Worm (Caenorhabditis elegans) whole organism, L4 larva: ENCODE results near the gene clpr-2.

Experiments
- F26F4.8 ChIP-seq: fragments of 200-800 bp; sonication (Bioruptor generic); conservative IDR thresholded peaks from 2 replicates; pipeline ENCODE4 v1.3.6; 2022; ENCODE audit warnings: missing genetic modification characterization, missing compliant biosample characterization
- R02D3.7 ChIP-seq: fragments of 150-350 bp; sonication (generic microtip); optimal IDR thresholded peaks from 3 replicates; lab custom pipeline; 2014; ENCODE audit warnings: missing biosample characterization, missing genetic modification characterization
- T26A8.4 ChIP-seq: fragments of 200-800 bp; sonication (Bioruptor generic); IDR thresholded peaks from 2 replicates; pipeline ENCODE4 v1.3.6; 2022; ENCODE audit warnings: missing genetic modification characterization, missing compliant biosample characterization
- Y5F2A.4 ChIP-seq: fragments of 200-800 bp; sonication (Bioruptor generic); optimal IDR thresholded peaks from 2 replicates; lab custom pipeline; 2018; ENCODE audit warnings: mild to moderate bottlenecking, missing genetic modification characterization, missing compliant biosample characterization
- ceh-44 ChIP-seq: fragments of 200-800 bp; sonication (Bioruptor generic); IDR thresholded peaks from 2 replicates; pipeline ENCODE4 v1.3.6; 2022; ENCODE audit warnings: missing genetic modification reagents, missing genetic modification characterization, missing compliant biosample characterization
- daf-16 ChIP-seq, 3 experiments: sonication (generic microtip); optimal IDR thresholded peaks; 2 replicates each; lab custom pipeline; 2016 to 2017; ENCODE audit warnings: missing genetic modification characterization in 3 of 3, missing genetic modification reagents in 3 of 3, mild to moderate bottlenecking in 2 of 3, missing compliant biosample characterization in 2 of 3, missing biosample characterization in 1 of 3, moderate library complexity in 1 of 3
- daf-19 ChIP-seq: fragments of 200-800 bp; sonication (Bioruptor generic); conservative IDR thresholded peaks from 2 replicates; pipeline ENCODE4 v1.3.6; 2022; ENCODE audit warnings: missing genetic modification characterization, missing compliant biosample characterization
- dmd-9 ChIP-seq: fragments of 200-800 bp; sonication (Bioruptor generic); IDR thresholded peaks from 2 replicates; pipeline ENCODE4 v1.3.6; 2022; ENCODE audit warnings: missing genetic modification reagents, missing genetic modification characterization, missing compliant biosample characterization
- dve-1 ChIP-seq: sonication (generic microtip); optimal IDR thresholded peaks from 2 replicates; lab custom pipeline; 2017; ENCODE audit warnings: antibody characterized with exemption, mild to moderate bottlenecking, missing genetic modification characterization, missing compliant biosample characterization; ENCODE audit not compliant: insufficient read depth
- egl-43 ChIP-seq: fragments of 200-800 bp; sonication (Bioruptor generic); IDR thresholded peaks from 2 replicates; pipeline ENCODE4 v1.3.6; 2022; ENCODE audit warnings: missing genetic modification reagents, missing genetic modification characterization, missing compliant biosample characterization
- fkh-10 ChIP-seq: fragments of 150-350 bp; optimal IDR thresholded peaks from 2 replicates; lab custom pipeline; 2014; ENCODE audit warnings: missing biosample characterization, missing genetic modification reagents, missing genetic modification characterization
- gei-8 ChIP-seq: fragments of 200-800 bp; sonication (Bioruptor generic); optimal IDR thresholded peaks from 2 replicates; lab custom pipeline; 2018; ENCODE audit warnings: mild to moderate bottlenecking, missing genetic modification characterization, missing compliant biosample characterization
- hlh-11 ChIP-seq: fragments of 200-800 bp; sonication (Bioruptor generic); optimal IDR thresholded peaks from 2 replicates; lab custom pipeline; 2018; ENCODE audit warnings: mild to moderate bottlenecking, missing genetic modification characterization, missing compliant biosample characterization
- hmg-1.1 ChIP-seq: fragments of 200-800 bp; sonication (Bioruptor generic); IDR thresholded peaks from 2 replicates; pipeline ENCODE4 v1.3.6; 2022; ENCODE audit warnings: missing genetic modification reagents, missing genetic modification characterization, missing compliant biosample characterization
- lin-1 ChIP-seq: fragments of 200-800 bp; sonication (Bioruptor generic); IDR thresholded peaks from 2 replicates; pipeline ENCODE4 v1.3.6; 2022; ENCODE audit warnings: missing genetic modification reagents, missing genetic modification characterization, missing compliant biosample characterization
- lin-13 ChIP-seq: fragments of 150-350 bp; optimal IDR thresholded peaks from 2 replicates; lab custom pipeline; 2014; ENCODE audit warnings: missing biosample characterization, missing genetic modification reagents, missing genetic modification characterization
- lir-3 ChIP-seq: sonication (generic microtip); optimal IDR thresholded peaks from 2 replicates; lab custom pipeline; 2016; ENCODE audit warnings: mild to moderate bottlenecking, missing genetic modification characterization, missing compliant biosample characterization
- madf-5 ChIP-seq, 2 experiments: fragments of 200-800 bp; sonication (Bioruptor generic); IDR thresholded peaks; 2 replicates each; pipeline ENCODE4 v1.3.6; 2022; ENCODE audit warnings: missing compliant biosample characterization in 2 of 2, missing genetic modification characterization in 2 of 2
- mep-1 ChIP-seq: fragments of 150-350 bp; sonication (generic microtip); optimal IDR thresholded peaks from 3 replicates; lab custom pipeline; 2014; ENCODE audit warnings: missing biosample characterization, missing genetic modification characterization
- mes-2 ChIP-seq: sonication (generic microtip); optimal IDR thresholded peaks from 2 replicates; lab custom pipeline; 2016; ENCODE audit warnings: missing genotype, mild to moderate bottlenecking, missing genetic modification characterization, missing compliant biosample characterization; ENCODE audit not compliant: poor library complexity, severe bottlenecking
- mxl-2 ChIP-seq: fragments of 200-800 bp; sonication (Bioruptor generic); conservative IDR thresholded peaks from 2 replicates; pipeline ENCODE4 v1.3.6; 2022; ENCODE audit warnings: missing genetic modification reagents, missing genetic modification characterization, missing compliant biosample characterization
- mxl-3 ChIP-seq: fragments of 200-800 bp; sonication (Bioruptor generic); optimal IDR thresholded peaks from 2 replicates; lab custom pipeline; 2018; ENCODE audit warnings: mild to moderate bottlenecking, missing genetic modification characterization, missing compliant biosample characterization
- nhr-102 ChIP-seq: sonication (generic microtip); optimal IDR thresholded peaks from 2 replicates; lab custom pipeline; 2016; ENCODE audit warnings: mild to moderate bottlenecking, missing genetic modification characterization, moderate library complexity, missing compliant biosample characterization
- nhr-11 ChIP-seq: fragments of 150-350 bp; optimal IDR thresholded peaks from 2 replicates; lab custom pipeline; 2014; ENCODE audit warnings: missing biosample characterization, missing genetic modification characterization
- nhr-111 ChIP-seq: fragments of 200-800 bp; sonication (Bioruptor generic); optimal IDR thresholded peaks from 2 replicates; lab custom pipeline; 2018; ENCODE audit warnings: mild to moderate bottlenecking, missing genetic modification characterization, missing compliant biosample characterization
- nhr-28 ChIP-seq: fragments of 150-350 bp; optimal IDR thresholded peaks from 2 replicates; lab custom pipeline; 2014; ENCODE audit warnings: missing biosample characterization, missing genetic modification characterization
- nhr-41 ChIP-seq: fragments of 200-800 bp; sonication (Bioruptor generic); IDR thresholded peaks from 2 replicates; pipeline ENCODE4 v1.3.6; 2022; ENCODE audit warnings: missing genetic modification reagents, missing genetic modification characterization, missing compliant biosample characterization
- nhr-48 ChIP-seq: sonication (generic microtip); optimal IDR thresholded peaks from 2 replicates; lab custom pipeline; 2016; ENCODE audit warnings: mild to moderate bottlenecking, missing genetic modification characterization, missing compliant biosample characterization
- nhr-77 ChIP-seq: fragments of 150-350 bp; optimal IDR thresholded peaks from 2 replicates; lab custom pipeline; 2014; ENCODE audit warnings: missing biosample characterization, missing genetic modification characterization
- pha-4 ChIP-seq, 2 experiments: fragments of 150-350 bp in 1 of 2; fragments of 200-800 bp in 1 of 2; sonication (Bioruptor generic) in 1 of 2; IDR thresholded peaks in 1 of 2; optimal IDR thresholded peaks in 1 of 2; 2 replicates each; pipeline versions ENCODE4 v1.3.6 to Lab custom; 2014 to 2022; ENCODE audit warnings: missing genetic modification characterization in 2 of 2, missing genetic modification reagents in 2 of 2, missing biosample characterization in 1 of 2, missing compliant biosample characterization in 1 of 2
- rbr-2 ChIP-seq: sonication (generic microtip); optimal IDR thresholded peaks from 2 replicates; lab custom pipeline; 2016; ENCODE audit warnings: missing genotype, missing genetic modification characterization, missing compliant biosample characterization
- set-16 ChIP-seq: fragments of 200-800 bp; sonication (Bioruptor generic); IDR thresholded peaks from 2 replicates; pipeline ENCODE4 v1.3.6; 2022; ENCODE audit warnings: missing genetic modification reagents, missing genetic modification characterization, missing compliant biosample characterization
- snpc-1.2 ChIP-seq: fragments of 200-800 bp; sonication (Bioruptor generic); IDR thresholded peaks from 2 replicates; pipeline ENCODE4 v1.3.6; 2022; ENCODE audit warnings: missing genetic modification reagents, missing genetic modification characterization, missing compliant biosample characterization
- tra-1 ChIP-seq: fragments of 200-800 bp; sonication (Bioruptor generic); IDR thresholded peaks from 2 replicates; pipeline ENCODE4 v1.3.6; 2022; ENCODE audit warnings: missing genetic modification reagents, missing genetic modification characterization, missing compliant biosample characterization
- unc-62 ChIP-seq, 3 experiments: fragments of 150-350 bp in 1 of 3; sonication (generic microtip); optimal IDR thresholded peaks in 2 of 3; peaks in 1 of 3; 1 replicate in 1 of 3; 2 replicates in 2 of 3; lab custom pipeline; 2014 to 2017; ENCODE audit warnings: missing biosample characterization in 3 of 3, missing genetic modification characterization in 3 of 3, missing genetic modification reagents in 3 of 3, missing genotype in 1 of 3
- zag-1 ChIP-seq: fragments of 150-350 bp; optimal IDR thresholded peaks from 2 replicates; lab custom pipeline; 2014; ENCODE audit warnings: missing biosample characterization, missing genetic modification characterization
- zip-11 ChIP-seq: fragments of 200-800 bp; sonication (Bioruptor generic); IDR thresholded peaks from 2 replicates; pipeline ENCODE4 v1.3.6; 2022; ENCODE audit warnings: missing genetic modification characterization, missing compliant biosample characterization
- zip-2 ChIP-seq: fragments of 150-350 bp; optimal IDR thresholded peaks from 2 replicates; lab custom pipeline; 2014; ENCODE audit warnings: missing biosample characterization, missing genetic modification characterization
- ztf-7 ChIP-seq: fragments of 150-350 bp; optimal IDR thresholded peaks from 2 replicates; lab custom pipeline; 2014; ENCODE audit warnings: missing biosample characterization, missing genetic modification characterization

Gene clpr-2

ce11 chrII:1258634-1259033 lies at the start of gene clpr-2:
Gene clpr-2, plus strand, starts transcription at chrII:1258934.
- TF ChIP-seq mxl-3 (GFP tag; lab: Kevin White, UChicago) (no peak), fkh-10 (GFP tag; lab: Kevin White, UChicago) (no peak)
- TF ChIP-seq, all 104 proteins: peak for 0

ce11 chrII:1214627-1215026 lies 44.1 kb upstream of the clpr-2 start:
- no peak for TF ChIP-seq madf-5 (GFP tag; IDR thresholded peaks at IDR 0.05; lab: Robert Waterston, UW)
- TF ChIP-seq dmd-9, result no peak
- TF ChIP-seq gei-8 (GFP tag; lab: Kevin White, UChicago), result no peak

ce11 chrII:1217269-1217668 lies 41.5 kb upstream of the clpr-2 start:
- peak; percentile 33 for TF ChIP-seq hlh-11 (tag; lab: Kevin White, UChicago)
- 0 out of 2 replicates have a peak, but pooled peaks have one; percentile 17 for TF ChIP-seq hmg-1.1 (GFP tag; lab: Robert Waterston, UW)
- TF ChIP-seq nhr-41 (GFP tag; lab: Robert Waterston, UW), result no peak
- no peak for TF ChIP-seq pha-4 (GFP tag; IDR thresholded peaks at IDR 0.05; lab: Robert Waterston, UW)
- peak; percentile 33 for TF ChIP-seq pha-4 (tag; optimal IDR thresholded peaks at IDR 0.05; lab: Kevin White, UChicago)
- TF ChIP-seq nhr-28 (tag; lab: Kevin White, UChicago), result peak; percentile 8
- TF ChIP-seq daf-19 (GFP tag; lab: Robert Waterston, UW), result no peak
- TF ChIP-seq, all 104 proteins: peak for 4

ce11 chrII:1228943-1229342 lies 29.8 kb upstream of the clpr-2 start:
- TF ChIP-seq unc-62 (GFP tag; optimal IDR thresholded peaks at IDR 0.05 in 1 of 2; lab: Kevin White, UChicago) (peak in 1 of 2 experiments; percentile 92), unc-62 (tag; optimal IDR thresholded peaks at IDR 0.05; lab: Kevin White, UChicago) (no peak), snpc-1.2 (GFP tag; lab: Robert Waterston, UW) (no peak), set-16 (peak; percentile 57; the same call in 1 of the 2 replicates)

ce11 chrII:1232967-1233366 lies 25.8 kb upstream of the clpr-2 start:
- TF ChIP-seq zip-2 (tag; lab: Kevin White, UChicago) (peak; percentile 9), nhr-11 (tag; lab: Kevin White, UChicago) (no peak), dve-1 (tag; lab: Kevin White, UChicago) (peak; percentile 13), T26A8.4 (GFP tag; lab: Robert Waterston, UW) (0 out of 2 replicates have a peak, but pooled peaks have one; percentile 22), mxl-2 (no peak), pha-4 (GFP tag; IDR thresholded peaks at IDR 0.05; lab: Robert Waterston, UW) (no peak), pha-4 (tag; optimal IDR thresholded peaks at IDR 0.05; lab: Kevin White, UChicago) (no peak), nhr-102 (tag; lab: Kevin White, UChicago) (peak; percentile 42), daf-16 (GFP tag; optimal IDR thresholded peaks at IDR 0.05; lab: Kevin White, UChicago) (no peak), daf-16 (tag; optimal IDR thresholded peaks at IDR 0.05; lab: Kevin White, UChicago) (peak; percentile 24), mep-1 (tag; lab: Kevin White, UChicago) (no peak), nhr-41 (GFP tag; lab: Robert Waterston, UW) (no peak), lir-3 (tag; lab: Kevin White, UChicago) (no peak), rbr-2 (tag; lab: Kevin White, UChicago) (no peak)
- TF ChIP-seq, all 104 proteins: peak for 5

- no peak for TF ChIP-seq R02D3.7 (tag; lab: Kevin White, UChicago)
- no peak for TF ChIP-seq ztf-7 (tag; lab: Kevin White, UChicago)
- TF ChIP-seq lin-13 (GFP tag; lab: Kevin White, UChicago), result no peak
- no peak for TF ChIP-seq Y5F2A.4 (GFP tag; lab: Kevin White, UChicago)
- no peak for TF ChIP-seq nhr-48
- peak; percentile 6 for TF ChIP-seq mep-1 (tag; lab: Kevin White, UChicago)
- TF ChIP-seq mes-2 (tag; lab: Kevin White, UChicago), result peak; percentile 8
- no peak for TF ChIP-seq nhr-77 (tag; lab: Kevin White, UChicago)
- no peak for TF ChIP-seq lin-1 (GFP tag; lab: Robert Waterston, UW)
- no peak for TF ChIP-seq zag-1 (tag; lab: Kevin White, UChicago)
- no peak for TF ChIP-seq pha-4 (GFP tag; IDR thresholded peaks at IDR 0.05; lab: Robert Waterston, UW)
- TF ChIP-seq pha-4 (tag; optimal IDR thresholded peaks at IDR 0.05; lab: Kevin White, UChicago), result no peak
- no peak for TF ChIP-seq egl-43 (GFP tag; lab: Robert Waterston, UW)
- no peak for TF ChIP-seq ceh-44
- TF ChIP-seq F26F4.8 (GFP tag; lab: Robert Waterston, UW), result no peak
- no peak for TF ChIP-seq tra-1 (GFP tag; lab: Robert Waterston, UW)
- TF ChIP-seq nhr-111 (GFP tag; lab: Kevin White, UChicago), result no peak
- TF ChIP-seq zip-11 (GFP tag; lab: Robert Waterston, UW), result no peak
- TF ChIP-seq hlh-11 (tag; lab: Kevin White, UChicago), result peak; percentile 5
- TF ChIP-seq, all 104 proteins: peak for 3
Measured at ce11 chrII:1234971-1235370, 23.8 kb upstream of the clpr-2 start.
